Worm (Caenorhabditis elegans) whole organism, mixed stage, embryonic: ENCODE results near the gene R05A10.8.

ENCODE experiments used
- M03D4.4 ChIP-seq: sonication (generic microtip); optimal IDR thresholded peaks from 2 replicates; lab custom pipeline; 2017; ENCODE audit warnings: mild to moderate bottlenecking, missing genetic modification characterization, missing compliant biosample characterization
- bed-3 ChIP-seq: fragments of 200-800 bp; sonication (Bioruptor generic); optimal IDR thresholded peaks from 3 replicates; lab custom pipeline; 2018; ENCODE audit warnings: mild to moderate bottlenecking, missing genetic modification characterization, moderate library complexity, missing compliant biosample characterization
- blmp-1 ChIP-seq: fragments of 150-350 bp; optimal IDR thresholded peaks from 2 replicates; lab custom pipeline; 2014; ENCODE audit warnings: missing biosample characterization, missing genetic modification characterization
- ceh-39 ChIP-seq: fragments of 150-350 bp; optimal IDR thresholded peaks from 2 replicates; lab custom pipeline; 2014; ENCODE audit warnings: missing biosample characterization, missing genetic modification characterization
- ceh-43 ChIP-seq: fragments of 200-800 bp; sonication (Bioruptor generic); optimal IDR thresholded peaks from 2 replicates; lab custom pipeline; 2018; ENCODE audit warnings: mild to moderate bottlenecking, missing genetic modification characterization, moderate library complexity, missing compliant biosample characterization
- ceh-83 ChIP-seq: fragments of 200-800 bp; sonication (Bioruptor generic); optimal IDR thresholded peaks from 2 replicates; lab custom pipeline; 2018; ENCODE audit warnings: mild to moderate bottlenecking, missing genetic modification characterization, missing compliant biosample characterization
- ces-1 ChIP-seq: fragments of 150-350 bp; optimal IDR thresholded peaks from 2 replicates; lab custom pipeline; 2014; ENCODE audit warnings: missing biosample characterization, missing genetic modification reagents, missing genetic modification characterization
- cnd-1 ChIP-seq: fragments of 200-800 bp; sonication (Bioruptor generic); optimal IDR thresholded peaks from 2 replicates; lab custom pipeline; 2018; ENCODE audit warnings: mild to moderate bottlenecking, missing genetic modification characterization, missing compliant biosample characterization
- drap-1 ChIP-seq: fragments of 200-800 bp; sonication (Bioruptor generic); optimal IDR thresholded peaks from 3 replicates; lab custom pipeline; 2018; ENCODE audit warnings: mild to moderate bottlenecking, missing genetic modification characterization, missing compliant biosample characterization
- elt-3 ChIP-seq: fragments of 150-350 bp; optimal IDR thresholded peaks from 2 replicates; lab custom pipeline; 2014; ENCODE audit warnings: missing biosample characterization, missing genetic modification characterization
- ham-2 ChIP-seq: fragments of 200-800 bp; sonication (Bioruptor generic); optimal IDR thresholded peaks from 2 replicates; lab custom pipeline; 2018; ENCODE audit warnings: mild to moderate bottlenecking, missing genetic modification characterization, missing compliant biosample characterization
- lin-13 ChIP-seq: fragments of 150-350 bp; optimal IDR thresholded peaks from 2 replicates; lab custom pipeline; 2014; ENCODE audit warnings: missing biosample characterization, missing genetic modification characterization
- lin-32 ChIP-seq: fragments of 200-800 bp; sonication (Bioruptor generic); optimal IDR thresholded peaks from 2 replicates; lab custom pipeline; 2018; ENCODE audit warnings: mild to moderate bottlenecking, missing genetic modification characterization, missing compliant biosample characterization
- mab-5 ChIP-seq: fragments of 150-350 bp; optimal IDR thresholded peaks from 2 replicates; lab custom pipeline; 2014; ENCODE audit warnings: missing biosample characterization, missing genetic modification characterization
- mep-1 ChIP-seq: fragments of 150-350 bp; optimal IDR thresholded peaks from 2 replicates; lab custom pipeline; 2017; ENCODE audit warnings: missing biosample characterization, missing genetic modification reagents, missing genetic modification characterization, inconsistent platforms
- mls-2 ChIP-seq: sonication (generic microtip); optimal IDR thresholded peaks from 2 replicates; lab custom pipeline; 2016; ENCODE audit warnings: mild to moderate bottlenecking, missing genetic modification characterization, moderate library complexity, missing compliant biosample characterization
- nhr-12 ChIP-seq: fragments of 150-350 bp; optimal IDR thresholded peaks from 2 replicates; lab custom pipeline; 2014; ENCODE audit warnings: missing biosample characterization, missing genetic modification characterization
- nhr-2 ChIP-seq: fragments of 150-350 bp; optimal IDR thresholded peaks from 2 replicates; lab custom pipeline; 2014; ENCODE audit warnings: missing biosample characterization, missing genetic modification characterization
- nhr-28 ChIP-seq: fragments of 150-350 bp; optimal IDR thresholded peaks from 2 replicates; lab custom pipeline; 2014; ENCODE audit warnings: missing biosample characterization, missing genetic modification characterization
- nhr-76 ChIP-seq: sonication (generic microtip); optimal IDR thresholded peaks from 2 replicates; lab custom pipeline; 2017; ENCODE audit warnings: missing biosample characterization, missing genetic modification characterization
- pha-4 ChIP-seq: fragments of 150-350 bp; optimal IDR thresholded peaks from 2 replicates; lab custom pipeline; 2018; ENCODE audit warnings: missing biosample characterization, missing genetic modification reagents, missing genetic modification characterization
- snpc-4 ChIP-seq: fragments of 150-350 bp; optimal IDR thresholded peaks from 2 replicates; lab custom pipeline; 2014; ENCODE audit warnings: missing biosample characterization, missing genetic modification characterization
- sptf-1 ChIP-seq: sonication (generic microtip); optimal IDR thresholded peaks from 2 replicates; lab custom pipeline; 2017; ENCODE audit warnings: mild to moderate bottlenecking, missing genetic modification characterization, moderate library complexity, missing compliant biosample characterization
- tbx-8 ChIP-seq: fragments of 200-800 bp; sonication (Bioruptor generic); optimal IDR thresholded peaks from 2 replicates; lab custom pipeline; 2018; ENCODE audit warnings: mild to moderate bottlenecking, missing genetic modification characterization, moderate library complexity, missing compliant biosample characterization
- unc-120 ChIP-seq: sonication (generic microtip); optimal IDR thresholded peaks from 2 replicates; lab custom pipeline; 2017; ENCODE audit warnings: missing genetic modification characterization, missing compliant biosample characterization; ENCODE audit not compliant: poor library complexity, severe bottlenecking
- unc-39 ChIP-seq: fragments of 150-350 bp; optimal IDR thresholded peaks from 2 replicates; lab custom pipeline; 2014; ENCODE audit warnings: missing biosample characterization, missing genetic modification characterization
- unc-62 ChIP-seq: fragments of 150-350 bp; optimal IDR thresholded peaks from 2 replicates; lab custom pipeline; 2014; ENCODE audit warnings: missing biosample characterization, missing genetic modification reagents, missing genetic modification characterization
- zip-8 ChIP-seq: fragments of 150-350 bp; optimal IDR thresholded peaks from 2 replicates; lab custom pipeline; 2014; ENCODE audit warnings: missing biosample characterization, missing genetic modification characterization
- ztf-11 ChIP-seq: fragments of 150-350 bp; optimal IDR thresholded peaks from 2 replicates; lab custom pipeline; 2014; ENCODE audit warnings: missing biosample characterization, missing genetic modification characterization

Gene R05A10.8

DNA sequence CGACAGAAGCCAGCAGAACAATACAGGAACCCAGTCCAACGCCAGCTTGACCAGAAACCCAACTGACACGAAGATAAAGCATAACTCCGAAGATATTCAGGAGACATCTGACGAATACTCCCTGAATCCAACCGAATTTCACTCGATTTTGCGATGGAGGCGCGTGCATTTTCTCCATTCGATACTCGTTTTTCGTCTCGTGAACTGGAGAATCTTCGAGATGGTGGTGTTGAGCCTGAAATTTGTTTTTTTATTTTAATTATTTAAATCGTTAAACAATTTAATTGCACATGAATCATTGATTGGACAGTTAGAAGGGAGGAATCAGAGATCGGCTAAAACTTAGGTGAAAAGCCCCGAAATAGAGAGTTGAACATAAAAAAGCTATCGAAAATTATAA is 43.6 kb downstream of the R05A10.8 start:
- TF ChIP-seq nhr-28 (tag; lab: Kevin White, UChicago) (no peak), elt-3 (tag; lab: Kevin White, UChicago) (no peak), drap-1 (GFP tag; lab: Kevin White, UChicago) (no peak), unc-120 (tag; lab: Kevin White, UChicago) (no peak), unc-62 (GFP tag; lab: Kevin White, UChicago) (no peak), mab-5 (tag; lab: Kevin White, UChicago) (no peak), lin-32 (GFP tag; lab: Kevin White, UChicago) (no peak), unc-39 (no peak), M03D4.4 (tag; lab: Kevin White, UChicago) (no peak), tbx-8 (GFP tag; lab: Kevin White, UChicago) (no peak), pha-4 (no peak), bed-3 (GFP tag; lab: Kevin White, UChicago) (no peak), zip-8 (no peak), sptf-1 (tag; lab: Kevin White, UChicago) (no peak), snpc-4 (tag; lab: Kevin White, UChicago) (no peak), ceh-43 (no peak), nhr-76 (no peak), ham-2 (GFP tag; lab: Kevin White, UChicago) (no peak), ces-1 (no peak)

DNA sequence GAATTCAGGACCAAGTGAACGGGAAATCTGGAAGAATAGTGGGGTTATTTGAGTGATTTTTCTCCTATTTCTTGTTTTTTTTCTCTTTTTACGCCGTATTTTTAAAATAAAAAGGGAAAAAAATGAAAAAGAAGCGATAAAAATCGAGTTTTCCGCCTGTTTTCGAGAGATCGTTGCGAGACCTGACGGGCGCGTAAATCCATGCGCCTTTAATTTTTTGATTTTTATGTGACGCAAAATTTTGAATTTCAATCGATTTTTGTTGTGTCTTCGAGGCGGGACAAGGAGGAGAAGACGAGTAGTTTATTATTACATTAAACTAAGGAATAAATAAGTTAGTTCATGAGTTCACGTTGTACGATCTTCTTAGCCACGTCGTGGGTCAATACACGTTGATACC is 44.4 kb downstream of the R05A10.8 start:
- TF ChIP-seq nhr-12 (tag; lab: Kevin White, UChicago) (no peak), lin-32 (GFP tag; lab: Kevin White, UChicago) (no peak), blmp-1 (tag; lab: Kevin White, UChicago) (no peak), M03D4.4 (tag; lab: Kevin White, UChicago) (no peak), ztf-11 (no peak)

- TF ChIP-seq sptf-1 (tag; lab: Kevin White, UChicago) (no peak), unc-120 (tag; lab: Kevin White, UChicago) (no peak), nhr-2 (tag; lab: Kevin White, UChicago) (no peak), nhr-28 (tag; lab: Kevin White, UChicago) (no peak), mab-5 (tag; lab: Kevin White, UChicago) (no peak), elt-3 (tag; lab: Kevin White, UChicago) (no peak), ces-1 (no peak), cnd-1 (tag; lab: Kevin White, UChicago) (no peak), unc-62 (GFP tag; lab: Kevin White, UChicago) (no peak), snpc-4 (tag; lab: Kevin White, UChicago) (no peak), mep-1 (tag; lab: Kevin White, UChicago) (no peak), ceh-39 (tag; lab: Kevin White, UChicago) (no peak), M03D4.4 (tag; lab: Kevin White, UChicago) (no peak), nhr-76 (no peak)
- TF ChIP-seq, all 35 proteins: peak for 0
Observed at ce11 chrIV:14107647-14108046, 50.3 kb downstream of the R05A10.8 start.

DNA sequence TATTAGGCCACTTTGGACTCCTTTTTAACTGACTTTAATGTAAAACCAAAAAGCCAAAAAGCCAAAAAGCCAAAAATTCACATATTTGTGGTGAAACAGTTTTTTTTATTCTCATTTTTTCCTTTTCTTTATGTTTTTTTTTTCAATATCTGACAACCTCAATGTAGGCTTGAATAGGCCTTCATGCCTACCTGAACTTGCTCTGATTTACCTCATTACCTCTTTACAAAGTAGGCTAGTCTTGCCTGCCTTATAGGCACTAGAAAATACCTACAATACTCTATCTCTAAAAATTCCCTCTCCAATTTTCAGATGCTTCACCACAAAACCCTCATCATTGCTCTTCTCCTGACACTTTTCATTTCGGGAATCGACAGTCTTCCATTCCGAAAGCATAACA is 51.7 kb downstream of the R05A10.8 start, which contains the start of gene ins-34:
Gene ins-34, plus strand, starts transcription at position 301 of the 400 bp plus-strand sequence.
- TF ChIP-seq cnd-1 (tag; lab: Kevin White, UChicago), result no peak
- no peak for TF ChIP-seq ceh-83 (GFP tag; lab: Kevin White, UChicago)
- no peak for TF ChIP-seq mls-2 (tag; lab: Kevin White, UChicago)
- no peak for TF ChIP-seq lin-13 (tag; lab: Kevin White, UChicago)
- TF ChIP-seq ceh-39 (tag; lab: Kevin White, UChicago), result no peak
- no peak for TF ChIP-seq ztf-11
- no peak for TF ChIP-seq nhr-2 (tag; lab: Kevin White, UChicago)
